Worm (Caenorhabditis elegans) whole organism, young adult: ENCODE data around the gene nhr-35.

Experiments
- F10E7.11 ChIP-seq: sonication (generic microtip); optimal IDR thresholded peaks from 2 replicates; lab custom pipeline; 2017; ENCODE audit warnings: mild to moderate bottlenecking, missing genetic modification characterization, moderate library complexity, missing compliant biosample characterization
- ama-1 ChIP-seq, 3 experiments: fragments of 150-350 bp in 1 of 3; sonication (generic microtip) in 2 of 3; optimal IDR thresholded peaks; 2 replicates each; lab custom pipeline; 2014 to 2018; ENCODE audit warnings: missing biosample characterization in 2 of 3, missing genetic modification characterization in 2 of 3, missing genetic modification reagents in 2 of 3
- gei-17 ChIP-seq: fragments of 200-800 bp; sonication (Bioruptor generic); optimal IDR thresholded peaks from 2 replicates; lab custom pipeline; 2018; ENCODE audit warnings: mild to moderate bottlenecking, missing genetic modification characterization, missing compliant biosample characterization
- hlh-26 ChIP-seq: fragments of 200-800 bp; sonication (Bioruptor generic); conservative IDR thresholded peaks from 2 replicates; pipeline ENCODE4 v1.3.6; 2022; ENCODE audit warnings: missing genetic modification reagents, missing genetic modification characterization, missing compliant biosample characterization
- nhr-27 ChIP-seq: fragments of 200-800 bp; sonication (Bioruptor generic); optimal IDR thresholded peaks from 2 replicates; lab custom pipeline; 2018; ENCODE audit warnings: mild to moderate bottlenecking, missing genetic modification characterization, moderate library complexity, missing compliant biosample characterization
- rcor-1 ChIP-seq: fragments of 200-800 bp; sonication (Bioruptor generic); IDR thresholded peaks from 2 replicates; pipeline ENCODE4 v1.3.6; 2022; ENCODE audit warnings: missing genetic modification reagents, missing genetic modification characterization, missing compliant biosample characterization
- rec-8 ChIP-seq, 2 experiments: sonication (generic microtip); optimal IDR thresholded peaks; 2 replicates each; lab custom pipeline; 2016; ENCODE audit warnings: mild to moderate bottlenecking in 2 of 2, missing genetic modification characterization in 2 of 2, missing genetic modification reagents in 2 of 2, missing genotype in 2 of 2, missing biosample characterization in 1 of 2, missing compliant biosample characterization in 1 of 2, moderate library complexity in 1 of 2
- snpc-4 ChIP-seq, 5 experiments: fragments of 150-350 bp in 1 of 5; sonication (generic microtip) in 4 of 5; optimal IDR thresholded peaks; 2 replicates each; lab custom pipeline; 2014 to 2018; ENCODE audit warnings: missing genetic modification characterization in 5 of 5, missing biosample characterization in 3 of 5, antibody characterized with exemption in 2 of 5, mild to moderate bottlenecking in 2 of 5, missing compliant biosample characterization in 2 of 5, missing genotype in 2 of 5, moderate library complexity in 2 of 5, missing genetic modification reagents in 1 of 5
- somi-1 ChIP-seq: fragments of 200-800 bp; sonication (Bioruptor generic); optimal IDR thresholded peaks from 2 replicates; lab custom pipeline; 2018; ENCODE audit warnings: mild to moderate bottlenecking, missing genetic modification characterization, missing compliant biosample characterization
- xnd-1 ChIP-seq: sonication (generic microtip); optimal IDR thresholded peaks from 2 replicates; lab custom pipeline; 2016; ENCODE audit warnings: missing genotype, missing genetic modification reagents, missing genetic modification characterization, missing compliant biosample characterization

ce11 chrX:4507122-4507681 is 25.3 kb upstream of the nhr-35 start:
- no peak for TF ChIP-seq somi-1 (GFP tag; lab: Kevin White, UChicago)
- TF ChIP-seq xnd-1 (tag; lab: Kevin White, UChicago), result no peak
- TF ChIP-seq F10E7.11 (tag; lab: Kevin White, UChicago), result no peak
- no peak for TF ChIP-seq hlh-26
- TF ChIP-seq ama-1 (optimal IDR thresholded peaks at IDR 0.05; lab: Kevin White, UChicago), result no peak
- TF ChIP-seq ama-1 (GFP tag; optimal IDR thresholded peaks at IDR 0.05; lab: Kevin White, UChicago), result no peak
- no peak for TF ChIP-seq rcor-1 (GFP tag; lab: Robert Waterston, UW)
- TF ChIP-seq snpc-4 (GFP tag; optimal IDR thresholded peaks at IDR 0.05; lab: Kevin White, UChicago), result no peak
- no peak for TF ChIP-seq snpc-4 (tag; optimal IDR thresholded peaks at IDR 0.05; lab: Kevin White, UChicago)
- TF ChIP-seq rec-8 (tag; optimal IDR thresholded peaks at IDR 0.05; lab: Kevin White, UChicago), result no peak
- no peak for TF ChIP-seq gei-17
- TF ChIP-seq nhr-27, result no peak
